Worm (Caenorhabditis elegans) whole organism, L4 larva: ENCODE results near the gene T27E9.2.
A peak's percentile ranks its signal among the peaks of the same experiment; 100 is the strongest.

Experiments
- D1046.2 ChIP-seq: fragments of 200-800 bp; sonication (Bioruptor generic); IDR thresholded peaks from 2 replicates; pipeline ENCODE4 v1.3.6; 2022; ENCODE audit warnings: missing genetic modification characterization, missing compliant biosample characterization
- F37D6.2 ChIP-seq: sonication (generic microtip); optimal IDR thresholded peaks from 2 replicates; lab custom pipeline; 2016; ENCODE audit warnings: mild to moderate bottlenecking, missing genetic modification characterization, missing compliant biosample characterization
- R02D3.7 ChIP-seq: fragments of 150-350 bp; sonication (generic microtip); optimal IDR thresholded peaks from 3 replicates; lab custom pipeline; 2014; ENCODE audit warnings: missing biosample characterization, missing genetic modification characterization
- T20F7.1 ChIP-seq: fragments of 200-800 bp; sonication (Bioruptor generic); optimal IDR thresholded peaks from 2 replicates; lab custom pipeline; 2018; ENCODE audit warnings: mild to moderate bottlenecking, missing genetic modification characterization, missing compliant biosample characterization
- T26A8.4 ChIP-seq: fragments of 200-800 bp; sonication (Bioruptor generic); IDR thresholded peaks from 2 replicates; pipeline ENCODE4 v1.3.6; 2022; ENCODE audit warnings: missing genetic modification characterization, missing compliant biosample characterization
- Y48G9A.11 ChIP-seq: fragments of 200-800 bp; sonication (Bioruptor generic); IDR thresholded peaks from 2 replicates; pipeline ENCODE4 v1.3.6; 2022; ENCODE audit warnings: missing genetic modification reagents, missing genetic modification characterization, missing compliant biosample characterization
- Y5F2A.4 ChIP-seq: fragments of 200-800 bp; sonication (Bioruptor generic); optimal IDR thresholded peaks from 2 replicates; lab custom pipeline; 2018; ENCODE audit warnings: mild to moderate bottlenecking, missing genetic modification characterization, missing compliant biosample characterization
- ZK337.2 ChIP-seq: fragments of 200-800 bp; sonication (Bioruptor generic); IDR thresholded peaks from 2 replicates; pipeline ENCODE4 v1.3.6; 2022; ENCODE audit warnings: missing genetic modification reagents, missing genetic modification characterization, missing compliant biosample characterization
- ama-1 ChIP-seq: fragments of 150-350 bp; optimal IDR thresholded peaks from 2 replicates; lab custom pipeline; 2014; ENCODE audit warnings: inconsistent platforms, mixed read lengths
- arid-1 ChIP-seq: fragments of 200-800 bp; sonication (Bioruptor generic); conservative IDR thresholded peaks from 2 replicates; pipeline ENCODE4 v1.3.6; 2022; ENCODE audit warnings: missing genetic modification reagents, missing genetic modification characterization, missing compliant biosample characterization
- ceh-44 ChIP-seq: fragments of 200-800 bp; sonication (Bioruptor generic); IDR thresholded peaks from 2 replicates; pipeline ENCODE4 v1.3.6; 2022; ENCODE audit warnings: missing genetic modification reagents, missing genetic modification characterization, missing compliant biosample characterization
- ceh-62 ChIP-seq: sonication (generic microtip); optimal IDR thresholded peaks from 2 replicates; lab custom pipeline; 2017; ENCODE audit warnings: missing biosample characterization, missing genetic modification characterization
- ces-1 ChIP-seq: fragments of 150-350 bp; sonication (generic microtip); optimal IDR thresholded peaks from 4 replicates; lab custom pipeline; 2014; ENCODE audit warnings: missing biosample characterization, missing genetic modification reagents, missing genetic modification characterization
- cey-2 ChIP-seq: sonication (generic microtip); optimal IDR thresholded peaks from 3 replicates; lab custom pipeline; 2017; ENCODE audit warnings: missing genetic modification characterization, mild to moderate bottlenecking, missing compliant biosample characterization, antibody characterized with exemption, borderline replicate concordance; ENCODE audit not compliant: insufficient read depth
- ctbp-1 ChIP-seq: fragments of 200-800 bp; sonication (Bioruptor generic); IDR thresholded peaks from 2 replicates; pipeline ENCODE4 v1.3.6; 2022; ENCODE audit warnings: missing genetic modification reagents, missing genetic modification characterization, missing compliant biosample characterization
- daf-12 ChIP-seq: fragments of 150-350 bp; optimal IDR thresholded peaks from 2 replicates; lab custom pipeline; 2014; ENCODE audit warnings: missing biosample characterization, missing genetic modification reagents, missing genetic modification characterization
- daf-19 ChIP-seq: fragments of 200-800 bp; sonication (Bioruptor generic); conservative IDR thresholded peaks from 2 replicates; pipeline ENCODE4 v1.3.6; 2022; ENCODE audit warnings: missing genetic modification characterization, missing compliant biosample characterization
- dmd-9 ChIP-seq: fragments of 200-800 bp; sonication (Bioruptor generic); IDR thresholded peaks from 2 replicates; pipeline ENCODE4 v1.3.6; 2022; ENCODE audit warnings: missing genetic modification reagents, missing genetic modification characterization, missing compliant biosample characterization
- dpl-1 ChIP-seq: fragments of 150-350 bp; optimal IDR thresholded peaks from 2 replicates; lab custom pipeline; 2014; ENCODE audit warnings: missing biosample characterization, missing genetic modification reagents, missing genetic modification characterization
- egl-27 ChIP-seq: sonication (generic microtip); optimal IDR thresholded peaks from 3 replicates; lab custom pipeline; 2017; ENCODE audit warnings: missing biosample characterization, missing genetic modification reagents, missing genetic modification characterization
- egl-43 ChIP-seq: fragments of 200-800 bp; sonication (Bioruptor generic); IDR thresholded peaks from 2 replicates; pipeline ENCODE4 v1.3.6; 2022; ENCODE audit warnings: missing genetic modification reagents, missing genetic modification characterization, missing compliant biosample characterization
- hif-1 ChIP-seq, 2 experiments: sonication (generic microtip); optimal IDR thresholded peaks; 2 replicates each; lab custom pipeline; 2016 to 2017; ENCODE audit warnings: missing compliant biosample characterization in 2 of 2, missing genetic modification characterization in 2 of 2, missing genetic modification reagents in 2 of 2, missing genotype in 2 of 2, mild to moderate bottlenecking in 1 of 2
- jun-1 ChIP-seq: fragments of 150-350 bp; optimal IDR thresholded peaks from 2 replicates; lab custom pipeline; 2014; ENCODE audit warnings: missing biosample characterization, missing genetic modification reagents, missing genetic modification characterization
- lin-1 ChIP-seq: fragments of 200-800 bp; sonication (Bioruptor generic); IDR thresholded peaks from 2 replicates; pipeline ENCODE4 v1.3.6; 2022; ENCODE audit warnings: missing genetic modification reagents, missing genetic modification characterization, missing compliant biosample characterization
- lin-13 ChIP-seq: fragments of 150-350 bp; optimal IDR thresholded peaks from 2 replicates; lab custom pipeline; 2014; ENCODE audit warnings: missing biosample characterization, missing genetic modification reagents, missing genetic modification characterization
- lin-15B ChIP-seq: fragments of 150-350 bp; sonication (generic microtip); optimal IDR thresholded peaks from 3 replicates; lab custom pipeline; 2014; ENCODE audit warnings: missing biosample characterization, missing genetic modification characterization
- lin-38 ChIP-seq: fragments of 200-800 bp; sonication (Bioruptor generic); IDR thresholded peaks from 2 replicates; pipeline ENCODE4 v1.3.6; 2022; ENCODE audit warnings: missing genetic modification reagents, missing genetic modification characterization, missing compliant biosample characterization
- lir-3 ChIP-seq: sonication (generic microtip); optimal IDR thresholded peaks from 2 replicates; lab custom pipeline; 2016; ENCODE audit warnings: mild to moderate bottlenecking, missing genetic modification characterization, missing compliant biosample characterization
- lsy-2 ChIP-seq, 2 experiments: fragments of 150-350 bp in 1 of 2; sonication (generic microtip) in 1 of 2; optimal IDR thresholded peaks; 2 replicates each; lab custom pipeline; 2014 to 2017; ENCODE audit warnings: missing biosample characterization in 2 of 2, missing genetic modification characterization in 2 of 2
- madf-9 ChIP-seq: fragments of 200-800 bp; sonication (Bioruptor generic); conservative IDR thresholded peaks from 2 replicates; pipeline ENCODE4 v1.3.6; 2022; ENCODE audit warnings: missing genetic modification reagents, missing genetic modification characterization, missing compliant biosample characterization
- mdl-1 ChIP-seq, 2 experiments: fragments of 150-350 bp in 1 of 2; sonication (generic microtip) in 1 of 2; optimal IDR thresholded peaks; 2 replicates each; lab custom pipeline; 2014 to 2017; ENCODE audit warnings: missing biosample characterization in 2 of 2, missing genetic modification characterization in 2 of 2
- mdt-29 ChIP-seq: fragments of 200-800 bp; sonication (Bioruptor generic); IDR thresholded peaks from 2 replicates; pipeline ENCODE4 v1.3.6; 2022; ENCODE audit warnings: missing genetic modification reagents, missing genetic modification characterization, missing compliant biosample characterization
- mep-1 ChIP-seq: fragments of 150-350 bp; sonication (generic microtip); optimal IDR thresholded peaks from 3 replicates; lab custom pipeline; 2014; ENCODE audit warnings: missing biosample characterization, missing genetic modification characterization
- mes-2 ChIP-seq: sonication (generic microtip); optimal IDR thresholded peaks from 2 replicates; lab custom pipeline; 2016; ENCODE audit warnings: missing genotype, mild to moderate bottlenecking, missing genetic modification characterization, missing compliant biosample characterization; ENCODE audit not compliant: poor library complexity, severe bottlenecking
- nhr-6 ChIP-seq: fragments of 150-350 bp; optimal IDR thresholded peaks from 2 replicates; lab custom pipeline; 2014; ENCODE audit warnings: missing biosample characterization, missing genetic modification characterization
- nhr-76 ChIP-seq: fragments of 150-350 bp; optimal IDR thresholded peaks from 2 replicates; lab custom pipeline; 2014; ENCODE audit warnings: missing biosample characterization, missing genetic modification characterization
- nhr-77 ChIP-seq: fragments of 150-350 bp; optimal IDR thresholded peaks from 2 replicates; lab custom pipeline; 2014; ENCODE audit warnings: missing biosample characterization, missing genetic modification characterization
- pha-4 ChIP-seq, 2 experiments: fragments of 150-350 bp in 1 of 2; fragments of 200-800 bp in 1 of 2; sonication (Bioruptor generic) in 1 of 2; IDR thresholded peaks in 1 of 2; optimal IDR thresholded peaks in 1 of 2; 2 replicates each; pipeline versions ENCODE4 v1.3.6 to Lab custom; 2014 to 2022; ENCODE audit warnings: missing genetic modification characterization in 2 of 2, missing genetic modification reagents in 2 of 2, missing biosample characterization in 1 of 2, missing compliant biosample characterization in 1 of 2
- php-3 ChIP-seq: fragments of 200-800 bp; sonication (Bioruptor generic); IDR thresholded peaks from 2 replicates; pipeline ENCODE4 v1.3.6; 2022; ENCODE audit warnings: missing genetic modification reagents, missing genetic modification characterization, missing compliant biosample characterization
- skn-1 ChIP-seq: fragments of 150-350 bp; optimal IDR thresholded peaks from 2 replicates; lab custom pipeline; 2014; ENCODE audit warnings: missing biosample characterization, missing genetic modification characterization
- snpc-4 ChIP-seq: fragments of 150-350 bp; optimal IDR thresholded peaks from 2 replicates; lab custom pipeline; 2014; ENCODE audit warnings: missing biosample characterization, missing genetic modification characterization
- unc-62 ChIP-seq, 3 experiments: fragments of 150-350 bp in 1 of 3; sonication (generic microtip); optimal IDR thresholded peaks in 2 of 3; peaks in 1 of 3; 1 replicate in 1 of 3; 2 replicates in 2 of 3; lab custom pipeline; 2014 to 2017; ENCODE audit warnings: missing biosample characterization in 3 of 3, missing genetic modification characterization in 3 of 3, missing genetic modification reagents in 3 of 3, missing genotype in 1 of 3
- zag-1 ChIP-seq: fragments of 150-350 bp; optimal IDR thresholded peaks from 2 replicates; lab custom pipeline; 2014; ENCODE audit warnings: missing biosample characterization, missing genetic modification characterization
- zfp-3 ChIP-seq: fragments of 200-800 bp; sonication (Bioruptor generic); conservative IDR thresholded peaks from 2 replicates; pipeline ENCODE4 v1.3.6; 2022; ENCODE audit warnings: missing genetic modification reagents, missing genetic modification characterization, missing compliant biosample characterization
- ztf-11 ChIP-seq: fragments of 150-350 bp; optimal IDR thresholded peaks from 2 replicates; lab custom pipeline; 2014; ENCODE audit warnings: missing biosample characterization, missing genetic modification characterization

Gene T27E9.2

DNA sequence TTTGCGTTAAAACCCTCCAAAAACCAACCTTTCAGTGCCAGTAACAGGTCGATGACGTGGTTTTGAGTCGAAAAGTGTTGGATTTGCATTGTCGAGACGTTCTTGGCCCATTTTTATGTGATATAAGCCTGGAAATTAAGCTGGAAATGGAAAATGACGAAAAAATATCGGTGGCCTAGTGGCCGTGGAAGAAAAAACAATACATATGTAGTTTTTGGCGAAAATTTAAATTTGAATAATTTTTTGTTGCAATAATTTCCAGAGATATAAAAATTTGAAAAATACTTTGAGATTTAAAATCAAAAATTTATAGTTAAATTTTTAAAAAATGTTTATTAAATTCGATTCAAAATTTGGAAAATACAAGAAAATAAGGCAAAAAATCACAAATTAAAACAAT is 23.0 kb downstream of the T27E9.2 start, which contains the start of gene ciao-2B (continued):
- TF ChIP-seq pha-4 (GFP tag; IDR thresholded peaks at IDR 0.05; lab: Robert Waterston, UW): no peak
- TF ChIP-seq pha-4 (tag; optimal IDR thresholded peaks at IDR 0.05; lab: Kevin White, UChicago): no peak
- TF ChIP-seq zfp-3: no peak
- TF ChIP-seq dpl-1 (GFP tag; lab: Kevin White, UChicago): peak; percentile 80
- TF ChIP-seq arid-1 (GFP tag; lab: Robert Waterston, UW): no peak
- TF ChIP-seq ces-1 (GFP tag; lab: Kevin White, UChicago): no peak
- TF ChIP-seq Y48G9A.11 (GFP tag; lab: Robert Waterston, UW): no peak
- no peak for TF ChIP-seq R02D3.7 (tag; lab: Kevin White, UChicago)
- peak; percentile 88 for TF ChIP-seq mes-2
- peak; percentile 7 for TF ChIP-seq nhr-77
- no peak for TF ChIP-seq php-3 (GFP tag; lab: Robert Waterston, UW)
- no peak for TF ChIP-seq F37D6.2 (tag; lab: Kevin White, UChicago)
- TF ChIP-seq ceh-44 (GFP tag; lab: Robert Waterston, UW): no peak
- no peak for TF ChIP-seq mdl-1 (tag; optimal IDR thresholded peaks at IDR 0.05; lab: Kevin White, UChicago)
- TF ChIP-seq cey-2: no peak
- TF ChIP-seq madf-9 (GFP tag; lab: Robert Waterston, UW): no peak
- no peak for TF ChIP-seq lin-1 (GFP tag; lab: Robert Waterston, UW)
- TF ChIP-seq hif-1 (tag; optimal IDR thresholded peaks at IDR 0.05; lab: Kevin White, UChicago): peak in 1 of 2 experiments; percentile 64
- TF ChIP-seq T20F7.1: no peak
- no peak for TF ChIP-seq ctbp-1 (GFP tag; lab: Robert Waterston, UW)
- no peak for TF ChIP-seq ama-1 (lab: Kevin White, UChicago)
- no peak for TF ChIP-seq lin-13 (GFP tag; lab: Kevin White, UChicago)
- TF ChIP-seq lin-38 (GFP tag; lab: Robert Waterston, UW): peak; percentile 40; the same call in 1 of the 2 replicates
- no peak for TF ChIP-seq nhr-76 (tag; lab: Kevin White, UChicago)
- no peak for TF ChIP-seq daf-12
- no peak for TF ChIP-seq zag-1
- TF ChIP-seq jun-1 (tag; lab: Kevin White, UChicago): no peak
- TF ChIP-seq egl-27 (tag; lab: Kevin White, UChicago): no peak
- TF ChIP-seq lin-15B: no peak

DNA sequence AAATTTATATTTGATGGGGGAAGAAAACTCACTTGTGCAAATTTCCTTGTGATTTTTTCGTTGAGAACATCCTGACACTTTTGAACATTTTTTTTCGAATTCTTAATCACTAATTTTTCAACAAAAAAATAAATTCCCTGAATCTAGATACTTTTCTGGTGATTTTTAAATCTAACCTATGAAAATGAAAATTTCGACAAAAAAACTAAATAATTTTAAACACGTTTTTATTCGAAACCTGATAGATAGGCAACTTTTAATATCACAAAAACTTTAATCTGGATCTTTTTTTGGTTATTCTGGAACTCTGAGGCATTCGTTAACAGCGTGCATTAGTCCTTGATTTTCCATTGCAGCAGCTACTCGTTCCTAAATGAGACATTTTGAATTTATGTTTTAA is 25.5 kb downstream of the T27E9.2 start, which contains the start of gene F45G2.9:
Gene F45G2.9 (minus strand): TSS at position 101 of the 400 bp plus-strand sequence.
- TF ChIP-seq ZK337.2 (GFP tag; lab: Robert Waterston, UW): no peak
- TF ChIP-seq daf-19: no peak
- no peak for TF ChIP-seq lsy-2 (tag; optimal IDR thresholded peaks at IDR 0.05; lab: Kevin White, UChicago)

ce11 chrIII:13435570-13435969 is 26.8 kb downstream of the T27E9.2 start, which contains the start of gene F45G2.8:
F45G2.8 (minus strand) TSS chrIII:13435670.
- TF ChIP-seq T26A8.4 (GFP tag; lab: Robert Waterston, UW): no peak
- TF ChIP-seq lsy-2 (tag; optimal IDR thresholded peaks at IDR 0.05; lab: Kevin White, UChicago): no peak
- TF ChIP-seq nhr-6 (tag; lab: Kevin White, UChicago): no peak
- TF ChIP-seq Y5F2A.4 (GFP tag; lab: Kevin White, UChicago): no peak
- TF ChIP-seq zag-1: no peak
- TF ChIP-seq lin-38 (GFP tag; lab: Robert Waterston, UW): no peak
- no peak for TF ChIP-seq arid-1 (GFP tag; lab: Robert Waterston, UW)
- TF ChIP-seq snpc-4: no peak
- no peak for TF ChIP-seq skn-1 (tag; lab: Kevin White, UChicago)
- no peak for TF ChIP-seq lir-3 (tag; lab: Kevin White, UChicago)
- TF ChIP-seq ztf-11: no peak
- no peak for TF ChIP-seq D1046.2 (GFP tag; lab: Robert Waterston, UW)
- TF ChIP-seq jun-1 (tag; lab: Kevin White, UChicago): no peak
- no peak for TF ChIP-seq mep-1
- no peak for TF ChIP-seq mdt-29 (GFP tag; lab: Robert Waterston, UW)
- no peak for TF ChIP-seq ceh-62 (tag; lab: Kevin White, UChicago)
- TF ChIP-seq unc-62 (GFP tag; optimal IDR thresholded peaks at IDR 0.05 in 1 of 2; lab: Kevin White, UChicago): no peak
- TF ChIP-seq unc-62 (tag; optimal IDR thresholded peaks at IDR 0.05; lab: Kevin White, UChicago): no peak
- no peak for TF ChIP-seq dmd-9 (GFP tag; lab: Robert Waterston, UW)
- no peak for TF ChIP-seq egl-43 (GFP tag; lab: Robert Waterston, UW)
